Fruit fly (Drosophila melanogaster): ENCODE measurements around the gene Jon65Aii.

Jon65Aii gene

DNA sequence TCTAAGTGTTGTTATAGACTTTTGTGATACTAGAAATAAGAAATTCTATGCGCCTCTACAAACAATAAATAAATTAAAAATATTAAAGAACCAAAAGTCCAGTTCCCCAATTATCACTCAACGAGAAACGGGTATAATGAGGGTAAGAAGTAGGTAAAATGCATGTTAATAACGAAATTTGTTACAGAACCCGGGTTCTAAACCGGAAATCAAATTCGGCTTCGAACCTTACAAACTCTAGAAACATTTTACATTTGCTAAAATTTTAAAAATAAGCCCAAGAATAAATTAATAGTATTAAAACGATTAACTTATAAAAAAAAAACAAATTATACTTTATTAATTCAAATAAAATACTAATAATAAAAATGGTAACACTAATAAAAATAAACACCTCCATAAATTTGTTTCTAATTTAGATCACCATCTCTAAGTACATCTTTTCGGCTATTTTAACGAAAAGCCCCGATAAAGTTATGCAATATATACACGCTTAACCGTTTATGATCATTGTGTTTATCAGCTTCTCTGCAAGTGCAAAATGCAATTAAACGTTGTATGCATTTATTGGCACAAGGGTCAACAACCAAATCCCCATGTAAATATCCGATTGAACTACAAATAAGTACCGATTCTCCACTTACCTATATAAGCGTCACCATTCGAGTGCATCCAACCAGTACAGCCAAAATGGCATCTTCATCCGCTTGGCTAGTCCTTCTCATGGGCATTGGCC lies 19.5 kb downstream of the Jon65Aii start, which contains the start of gene CG6602 (continued):
- TF ChIP-seq H15 (GFP tag; IDR thresholded peaks at IDR 0.05) (peak; percentile 83), CG1647 (GFP tag; optimal IDR thresholded peaks at IDR 0.05) (peak; percentile 24), en (GFP tag; optimal IDR thresholded peaks at IDR 0.05) (peak; percentile 13), abd-A (tag; optimal IDR thresholded peaks at IDR 0.05) (no peak), Deaf1 (tag; optimal IDR thresholded peaks at IDR 0.05) (no peak), Lim3 (GFP tag; IDR thresholded peaks at IDR 0.05) (no peak), HHEX (GFP tag; optimal IDR thresholded peaks at IDR 0.05) (peak; percentile 85), CG11696 (GFP tag; IDR thresholded peaks at IDR 0.05) (0 out of 2 replicates have a peak, but pooled peaks have one; percentile 49), CG11723 (GFP tag; optimal IDR thresholded peaks at IDR 0.05) (peak; percentile 42), kah (GFP tag; optimal IDR thresholded peaks at IDR 0.05) (peak; percentile 26), Dfd (GFP tag; optimal IDR thresholded peaks at IDR 0.05) (no peak), CG3407 (GFP tag; optimal IDR thresholded peaks at IDR 0.05) (peak; percentile 41), zfh1 (GFP tag; IDR thresholded peaks at IDR 0.05) (peak; percentile 79), lola (GFP tag; optimal IDR thresholded peaks at IDR 0.05) (no peak), ham (GFP tag; IDR thresholded peaks at IDR 0.05) (peak; percentile 5; the same call in 1 of the 2 replicates), lilli (GFP tag; optimal IDR thresholded peaks at IDR 0.05) (peak; percentile 18), nau (GFP tag; optimal IDR thresholded peaks at IDR 0.05) (no peak), HLH3B (GFP tag; IDR thresholded peaks at IDR 0.05) (peak; percentile 79), CG13287 (GFP tag; IDR thresholded peaks at IDR 0.05; ENCODE audit: partially characterized antibody) (no peak), CG11085 (GFP tag; IDR thresholded peaks at IDR 0.05) (peak; percentile 87), NC2α (GFP tag; optimal IDR thresholded peaks at IDR 0.05) (no peak)

dm6 chr3L:6074975-6075692 lies 23.0 kb downstream of the Jon65Aii start, which contains the start of the genes CG13295 and CG6610:
Gene CG13295 (minus strand): TSS chr3L:6075245.
Gene CG6610 (plus strand): TSS chr3L:6075536.
- TF ChIP-seq NFAT (GFP tag; IDR thresholded peaks at IDR 0.05) = 0 out of 2 replicates have a peak, but pooled peaks have one; percentile 5
- peak; percentile 48 for TF ChIP-seq ewg (GFP tag; optimal IDR thresholded peaks at IDR 0.05)
- TF ChIP-seq Doc3 (GFP tag; IDR thresholded peaks at IDR 0.05; ENCODE audit: partially characterized antibody) = no peak
- TF ChIP-seq chinmo (GFP tag; IDR thresholded peaks at IDR 0.05; ENCODE audit: partially characterized antibody) = 0 out of 4 replicates have a peak, but pooled peaks have one; percentile 13
- TF ChIP-seq CG18011 (GFP tag; optimal IDR thresholded peaks at IDR 0.05) = peak; percentile 13
- TF ChIP-seq CG34422 (GFP tag; IDR thresholded peaks at IDR 0.05) = 0 out of 3 replicates have a peak, but pooled peaks have one; percentile 21
- TF ChIP-seq YL-1 (GFP tag; optimal IDR thresholded peaks at IDR 0.05) = peak; percentile 46
- TF ChIP-seq pum (GFP tag; optimal IDR thresholded peaks at IDR 0.05) = peak; percentile 40
- TF ChIP-seq Hsf (GFP tag; optimal IDR thresholded peaks at IDR 0.05) = peak; percentile 62
- TF ChIP-seq CG2199 (GFP tag; IDR thresholded peaks at IDR 0.05) = no peak
- peak; percentile 61 for TF ChIP-seq CG12659 (GFP tag; optimal IDR thresholded peaks at IDR 0.05)
- peak; percentile 24 for TF ChIP-seq gcm2 (GFP tag; optimal IDR thresholded peaks at IDR 0.05)
- TF ChIP-seq jigr1 (GFP tag; IDR thresholded peaks at IDR 0.05) = no peak
- TF ChIP-seq CG4360 (GFP tag; IDR thresholded peaks at IDR 0.05) = no peak
- no peak for TF ChIP-seq CG14050 (GFP tag; IDR thresholded peaks at IDR 0.05)
- no peak for TF ChIP-seq btn (GFP tag; optimal IDR thresholded peaks at IDR 0.05)
- TF ChIP-seq CG33213 (GFP tag; optimal IDR thresholded peaks at IDR 0.05) = no peak
- TF ChIP-seq Max (GFP tag; optimal IDR thresholded peaks at IDR 0.05) = peak; percentile 19
- TF ChIP-seq gsb-n (tag; optimal IDR thresholded peaks at IDR 0.05) = peak; percentile 11
- TF ChIP-seq ci (GFP tag; IDR thresholded peaks at IDR 0.05) = no peak
- TF ChIP-seq inv (GFP tag; IDR thresholded peaks at IDR 0.05; ENCODE audit: partially characterized antibody) = no peak
- TF ChIP-seq grn (GFP tag; optimal IDR thresholded peaks at IDR 0.05) = no peak
- no peak for TF ChIP-seq CG1792 (GFP tag; optimal IDR thresholded peaks at IDR 0.05)
- TF ChIP-seq CG15479 (GFP tag; optimal IDR thresholded peaks at IDR 0.05) = no peak
- peak; percentile 78 for TF ChIP-seq gem (tag; optimal IDR thresholded peaks at IDR 0.05)
- TF ChIP-seq CG5245 (GFP tag; optimal IDR thresholded peaks at IDR 0.05) = no peak
- peak; percentile 55 for TF ChIP-seq CG17385 (GFP tag; optimal IDR thresholded peaks at IDR 0.05)

Data from whole organism, embryonic.